Fruit fly (Drosophila melanogaster) whole organism, adult: ENCODE data around the gene Wdr92.

Source experiments
- Crg-1 ChIP-seq: fragments of 200-800 bp; sonication (Bioruptor generic); optimal IDR thresholded peaks from 2 replicates; lab custom pipeline; 2016; ENCODE audit warnings: missing biosample characterization, missing genetic modification characterization
- Mnt ChIP-seq: fragments of 200-800 bp; sonication (Bioruptor generic); optimal IDR thresholded peaks from 2 replicates; lab custom pipeline; 2016; ENCODE audit warnings: missing biosample characterization, mild to moderate bottlenecking, missing genetic modification characterization
- toe ChIP-seq: fragments of 200-800 bp; sonication (Bioruptor generic); optimal IDR thresholded peaks from 2 replicates; lab custom pipeline; 2016; ENCODE audit warnings: missing biosample characterization, missing genetic modification characterization

DNA sequence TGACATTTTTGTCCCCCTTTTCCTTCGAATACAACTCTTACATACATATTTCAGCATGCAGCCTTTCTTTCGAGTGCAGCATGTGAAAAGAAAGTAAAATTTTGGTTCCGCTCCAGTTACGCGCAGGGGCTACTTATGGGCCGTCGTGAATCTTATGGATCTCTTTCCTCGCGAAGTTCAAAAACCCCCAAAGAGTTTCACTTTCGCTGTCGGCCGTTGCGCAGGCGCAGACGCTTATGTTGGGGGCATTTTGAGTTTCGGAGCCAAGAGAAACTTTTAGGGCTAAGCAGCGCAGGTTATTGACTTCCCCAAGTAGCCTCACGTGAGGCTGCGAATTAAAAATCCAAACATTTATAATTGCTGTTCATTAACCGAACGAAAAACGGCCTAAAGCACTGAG is 30.7 kb downstream of the Wdr92 start:
- TF ChIP-seq Mnt (GFP tag; lab: Kevin White, UChicago) (no peak), Crg-1 (GFP tag; lab: Kevin White, UChicago) (no peak), toe (GFP tag; lab: Kevin White, UChicago) (no peak)
